Fruit fly (Drosophila melanogaster) whole organism: ENCODE measurements around the gene amrt.

ENCODE experiments used
- CG8478 ChIP-seq: fragments of >200 bp; optimal IDR thresholded peaks from 2 replicates; lab custom pipeline; 2018; ENCODE audit warnings: inconsistent platforms
- Dll ChIP-seq: fragments of >200 bp; optimal IDR thresholded peaks from 2 replicates; lab custom pipeline; 2017
- EcR ChIP-seq, 2 experiments: fragments of >200 bp; optimal IDR thresholded peaks; 2 replicates each; lab custom pipeline; 2017; ENCODE audit warnings: missing biosample characterization in 2 of 2, missing genetic modification characterization in 2 of 2, missing genetic modification reagents in 2 of 2
- pan ChIP-seq: fragments of >200 bp; optimal IDR thresholded peaks from 2 replicates; lab custom pipeline; 2017
- psq ChIP-seq: fragments of >200 bp; optimal IDR thresholded peaks from 2 replicates; lab custom pipeline; 2017
- usp ChIP-seq: fragments of >200 bp; optimal IDR thresholded peaks from 2 replicates; lab custom pipeline; 2017; ENCODE audit warnings: missing biosample characterization, missing genetic modification characterization, mixed read lengths

The amrt gene

dm6 chrX:13817418-13818171 is 35.3 kb downstream of the amrt start:
- no peak for TF ChIP-seq CG8478 (lab: Kevin White, UChicago)
- TF ChIP-seq usp (GFP tag; lab: Kevin White, UChicago) = no peak
- TF ChIP-seq EcR (GFP tag; optimal IDR thresholded peaks at IDR 0.05; lab: Kevin White, UChicago) = no peak
- no peak for TF ChIP-seq pan (lab: Kevin White, UChicago)
- TF ChIP-seq psq (lab: Kevin White, UChicago) = no peak
- no peak for TF ChIP-seq Dll (lab: Kevin White, UChicago)

- TF ChIP-seq psq (lab: Kevin White, UChicago) (no peak), EcR (GFP tag; optimal IDR thresholded peaks at IDR 0.05; lab: Kevin White, UChicago) (no peak), Dll (lab: Kevin White, UChicago) (no peak), CG8478 (lab: Kevin White, UChicago) (no peak), usp (GFP tag; lab: Kevin White, UChicago) (no peak), pan (lab: Kevin White, UChicago) (no peak)
Observed at dm6 chrX:13818172-13818472, 35.9 kb downstream of the amrt start.

dm6 chrX:13818841-13819240 is 36.6 kb downstream of the amrt start:
- TF ChIP-seq EcR (GFP tag; optimal IDR thresholded peaks at IDR 0.05; lab: Kevin White, UChicago) (no peak), CG8478 (lab: Kevin White, UChicago) (no peak), psq (lab: Kevin White, UChicago) (no peak), Dll (lab: Kevin White, UChicago) (no peak), usp (GFP tag; lab: Kevin White, UChicago) (no peak)

dm6 chrX:13819682-13820081 is 37.4 kb downstream of the amrt start:
- TF ChIP-seq usp (GFP tag; lab: Kevin White, UChicago) (no peak), EcR (GFP tag; optimal IDR thresholded peaks at IDR 0.05; lab: Kevin White, UChicago) (no peak), Dll (lab: Kevin White, UChicago) (no peak), psq (lab: Kevin White, UChicago) (no peak), pan (lab: Kevin White, UChicago) (no peak), CG8478 (lab: Kevin White, UChicago) (no peak)

dm6 chrX:13820310-13821038 is 38.2 kb downstream of the amrt start:
- TF ChIP-seq psq (lab: Kevin White, UChicago) = no peak
- TF ChIP-seq EcR (GFP tag; optimal IDR thresholded peaks at IDR 0.05; lab: Kevin White, UChicago) = no peak
- no peak for TF ChIP-seq CG8478 (lab: Kevin White, UChicago)
- TF ChIP-seq usp (GFP tag; lab: Kevin White, UChicago) = no peak
- no peak for TF ChIP-seq Dll (lab: Kevin White, UChicago)

- TF ChIP-seq pan (lab: Kevin White, UChicago) (no peak), usp (GFP tag; lab: Kevin White, UChicago) (no peak), psq (lab: Kevin White, UChicago) (no peak), CG8478 (lab: Kevin White, UChicago) (no peak), EcR (GFP tag; optimal IDR thresholded peaks at IDR 0.05; lab: Kevin White, UChicago) (no peak), Dll (lab: Kevin White, UChicago) (no peak)
Observed at dm6 chrX:13821039-13821774, 38.9 kb downstream of the amrt start.

dm6 chrX:13821775-13822493 is 39.7 kb downstream of the amrt start, which contains the start of gene Clic:
Clic (minus strand) TSS chrX:13822307.
- TF ChIP-seq EcR (GFP tag; optimal IDR thresholded peaks at IDR 0.05; lab: Kevin White, UChicago) = no peak
- TF ChIP-seq pan (lab: Kevin White, UChicago) = no peak
- no peak for TF ChIP-seq psq (lab: Kevin White, UChicago)
- TF ChIP-seq CG8478 (lab: Kevin White, UChicago) = no peak
- no peak for TF ChIP-seq usp (GFP tag; lab: Kevin White, UChicago)
- no peak for TF ChIP-seq Dll (lab: Kevin White, UChicago)

- no peak for TF ChIP-seq EcR (GFP tag; optimal IDR thresholded peaks at IDR 0.05; lab: Kevin White, UChicago)
- TF ChIP-seq usp (GFP tag; lab: Kevin White, UChicago) = no peak
- no peak for TF ChIP-seq Dll (lab: Kevin White, UChicago)
- no peak for TF ChIP-seq psq (lab: Kevin White, UChicago)
- no peak for TF ChIP-seq pan (lab: Kevin White, UChicago)
- TF ChIP-seq CG8478 (lab: Kevin White, UChicago) = no peak
Observed at dm6 chrX:13822753-13823152, 40.5 kb downstream of the amrt start, which contains the start of gene Nup93-1. Nup93-1 (plus strand) TSS chrX:13822826.

dm6 chrX:13828870-13829269 is 46.6 kb downstream of the amrt start:
- no peak for TF ChIP-seq pan (lab: Kevin White, UChicago)
- TF ChIP-seq Dll (lab: Kevin White, UChicago) = no peak
- TF ChIP-seq EcR (GFP tag; optimal IDR thresholded peaks at IDR 0.05; lab: Kevin White, UChicago) = no peak
- no peak for TF ChIP-seq CG8478 (lab: Kevin White, UChicago)
- no peak for TF ChIP-seq usp (GFP tag; lab: Kevin White, UChicago)
- no peak for TF ChIP-seq psq (lab: Kevin White, UChicago)

dm6 chrX:13830029-13830428 is 47.8 kb downstream of the amrt start, which contains the start of gene jub:
jub (minus strand) TSS chrX:13830317.
- no peak for TF ChIP-seq psq (lab: Kevin White, UChicago)
